Fruit fly (Drosophila melanogaster) whole organism, larva: ENCODE measurements around the gene CG42870.
"Not testable (repeated sequence)": the region's sequence is repeated elsewhere in the genome, so short reads cannot be mapped to it uniquely, and the experiment has no call there.

ENCODE experiments used
- noc ChIP-seq: fragments of 200-800 bp; sonication (Bioruptor generic); optimal IDR thresholded peaks from 3 replicates; lab custom pipeline; 2019; ENCODE audit warnings: missing biosample characterization, mild to moderate bottlenecking, missing genetic modification characterization, moderate library complexity

Gene CG42870

DNA sequence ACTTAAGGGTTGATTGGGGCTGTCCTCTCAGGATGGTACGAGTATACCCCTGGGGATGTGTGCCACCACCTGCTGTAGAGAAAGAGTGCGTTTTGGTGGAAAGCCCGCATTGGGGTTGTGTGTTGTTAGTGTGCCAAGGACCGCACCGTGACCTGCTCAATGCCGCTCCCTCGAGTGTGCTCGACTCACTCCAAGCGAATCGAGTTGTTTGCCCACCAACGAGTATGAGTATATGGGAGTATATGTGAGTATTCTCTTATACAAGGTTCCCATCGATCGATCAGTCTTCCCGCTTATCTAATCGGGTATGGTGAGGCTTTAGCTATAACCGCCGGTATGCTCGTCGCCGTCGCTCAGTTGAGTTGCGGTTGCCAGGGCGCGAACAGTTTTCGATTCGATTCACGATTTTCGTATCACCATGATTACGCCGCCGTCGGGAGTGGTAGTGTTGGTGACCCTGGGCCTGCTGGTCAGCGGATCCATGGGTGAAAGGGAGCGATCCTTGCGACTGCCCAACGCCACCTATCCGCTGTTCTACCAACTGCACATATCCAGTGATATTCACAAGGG is 2.7 kb upstream of the CG42870 start, which contains the start of gene CG5849:
TSS of gene CG5849 (plus strand) at position 356 of the 570 bp plus-strand sequence.
- peak; percentile 30 for TF ChIP-seq noc (tag; lab: Kevin White, UChicago)

dm6 chr3R:21739010-21739409 is 1.8 kb upstream of the CG42870 start, which contains the start of gene CG34034:
Gene CG34034 (minus strand): TSS chr3R:21739110.
- TF ChIP-seq noc (tag; lab: Kevin White, UChicago), result no peak

- TF ChIP-seq noc (tag; lab: Kevin White, UChicago), result no peak
Observed at dm6 chr3R:21736749-21737148, 415 bp downstream of the CG42870 start, which contains the start of gene CG42869. Gene CG42869 (minus strand): TSS chr3R:21736849.

- TF ChIP-seq noc (tag; lab: Kevin White, UChicago), result not testable (repeated sequence)
Observed at dm6 chr3R:21736196-21736595, 968 bp downstream of the CG42870 start, which contains the start of gene Sfp93F. Gene Sfp93F (minus strand): TSS chr3R:21736296.

DNA sequence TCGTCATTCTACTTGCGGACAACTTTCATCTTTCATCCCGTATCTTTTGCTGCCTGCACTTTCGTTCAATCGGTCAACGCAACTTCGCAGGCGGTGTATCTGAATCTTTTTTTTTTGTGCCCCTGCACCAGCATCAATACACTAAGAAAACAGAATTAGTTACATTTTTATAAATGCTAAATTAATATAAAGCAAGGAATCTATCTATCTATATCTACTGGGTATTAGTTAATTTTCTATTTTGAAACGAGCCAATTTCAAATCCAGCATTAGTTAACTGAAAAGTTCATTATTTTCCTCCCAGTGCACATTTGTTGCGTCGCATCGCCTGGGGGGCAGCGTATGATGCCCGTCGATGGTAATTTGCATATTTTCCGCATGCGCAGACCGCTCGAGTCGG is 4.3 kb downstream of the CG42870 start:
- TF ChIP-seq noc (tag; lab: Kevin White, UChicago), result no peak

- no peak for TF ChIP-seq noc (tag; lab: Kevin White, UChicago)
Observed at dm6 chr3R:21731682-21732081, 5.5 kb downstream of the CG42870 start.

dm6 chr3R:21730955-21731354 is 6.2 kb downstream of the CG42870 start:
- TF ChIP-seq noc (tag; lab: Kevin White, UChicago), result no peak

DNA sequence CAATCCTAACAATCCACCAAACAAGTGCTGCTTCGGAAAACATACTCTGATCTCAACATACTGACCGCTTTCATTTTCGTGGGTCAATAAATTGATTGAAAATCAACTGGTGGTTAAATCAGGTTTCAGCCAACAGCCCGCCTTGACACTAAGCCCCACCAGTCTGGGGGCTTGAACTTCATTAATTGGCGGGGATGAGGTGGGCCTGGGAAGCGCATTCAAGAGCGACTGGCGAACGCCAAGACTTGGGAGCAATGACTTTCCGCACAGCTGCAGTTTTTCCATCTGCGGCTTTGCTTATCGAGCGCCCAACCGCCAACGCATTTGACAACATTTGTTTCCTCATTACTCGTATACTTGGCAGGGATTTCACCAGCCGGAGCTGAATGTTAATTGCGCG is 10.6 kb downstream of the CG42870 start:
- no peak for TF ChIP-seq noc (tag; lab: Kevin White, UChicago)

DNA sequence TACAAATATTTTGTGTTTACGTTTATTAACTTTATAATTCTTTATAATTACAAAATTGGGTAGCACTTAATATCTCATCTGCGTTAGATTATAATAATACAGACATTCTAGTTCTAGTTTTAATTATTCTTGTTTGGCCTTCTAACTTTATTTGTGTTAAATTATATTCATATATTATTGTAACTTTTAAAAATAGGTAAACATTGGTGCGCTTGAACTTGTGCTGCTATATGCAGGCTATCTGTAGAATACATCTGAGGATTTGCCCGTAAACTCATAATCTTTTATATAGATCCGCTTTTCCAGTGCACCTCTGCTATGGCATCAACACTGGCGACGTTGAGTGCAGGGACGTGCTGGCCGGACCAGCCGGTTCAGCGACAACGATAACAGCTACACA is 14.7 kb downstream of the CG42870 start:
- no peak for TF ChIP-seq noc (tag; lab: Kevin White, UChicago)

DNA sequence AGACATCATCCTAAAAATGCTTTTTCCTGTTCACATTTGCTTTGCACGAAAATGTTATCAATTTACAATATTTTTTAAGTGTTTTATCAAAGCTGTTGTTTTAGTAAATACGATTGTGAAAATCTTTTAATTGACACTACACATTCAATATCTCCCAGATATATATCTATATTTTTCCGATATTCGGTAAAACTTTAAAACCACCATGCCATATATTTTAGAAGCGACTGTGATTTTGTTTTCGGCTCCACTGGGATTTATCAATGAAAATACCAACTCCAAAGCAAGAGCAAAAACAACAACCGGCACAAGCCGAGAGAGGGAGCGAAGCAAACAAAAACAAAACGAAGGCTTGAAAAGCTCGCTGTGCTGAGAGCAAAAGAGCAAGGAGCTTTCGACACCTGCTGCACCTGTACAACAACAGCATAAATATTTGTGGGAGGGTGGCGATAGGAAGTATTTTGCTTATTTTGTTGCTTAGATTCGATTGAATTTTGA is 17.2 kb downstream of the CG42870 start:
- peak; percentile 19 for TF ChIP-seq noc (tag; lab: Kevin White, UChicago)

DNA sequence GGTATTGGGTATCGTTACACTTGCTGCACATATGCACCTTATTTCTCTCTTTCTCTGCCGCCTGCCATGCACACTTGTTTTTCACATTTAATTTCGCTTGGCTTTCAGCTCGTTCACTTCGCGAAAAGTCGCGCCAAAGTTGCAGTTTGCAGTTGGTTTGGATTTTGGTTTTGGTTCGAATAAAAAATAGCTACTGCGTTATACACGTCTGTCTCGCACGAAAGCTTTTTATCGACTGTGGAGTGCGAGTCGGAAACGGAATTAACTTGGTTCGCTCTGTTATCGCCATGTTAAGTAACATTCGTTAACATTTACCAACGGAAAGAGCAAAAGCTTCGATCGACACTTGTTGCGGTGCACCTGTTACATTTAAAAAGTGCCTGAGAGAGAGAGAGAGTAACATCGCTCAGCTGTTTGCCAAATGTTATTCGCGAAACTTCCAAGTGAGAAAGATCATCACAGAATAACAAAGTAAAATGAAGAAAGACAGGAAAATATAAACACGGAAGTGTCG is 17.7 kb downstream of the CG42870 start, which contains the start of gene CG31176:
TSS of gene CG31176 (minus strand) at position 241 of the 514 bp plus-strand sequence.
- no peak for TF ChIP-seq noc (tag; lab: Kevin White, UChicago)

dm6 chr3R:21704439-21704838 is 32.7 kb downstream of the CG42870 start:
- no peak for TF ChIP-seq noc (tag; lab: Kevin White, UChicago)

dm6 chr3R:21703346-21703745 is 33.8 kb downstream of the CG42870 start:
- TF ChIP-seq noc (tag; lab: Kevin White, UChicago), result no peak

DNA sequence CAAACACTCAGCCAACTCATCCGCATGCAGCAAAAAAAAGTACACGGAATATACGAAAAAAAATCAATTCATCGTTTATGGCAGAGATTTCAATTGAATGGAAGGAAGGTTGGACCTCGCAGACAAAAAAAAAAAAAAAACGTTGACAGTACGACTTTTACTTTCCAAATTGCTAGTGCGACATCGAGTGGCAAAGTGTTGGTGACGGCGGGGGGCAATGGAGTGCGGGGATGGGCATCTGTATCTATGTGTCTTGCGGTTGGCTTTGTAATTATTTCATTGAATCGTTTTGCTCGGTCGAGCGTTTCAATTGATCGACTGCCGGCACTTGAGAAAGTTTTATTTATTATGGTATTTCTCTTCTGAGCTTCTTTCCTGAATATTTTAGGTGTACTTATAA is 35.6 kb downstream of the CG42870 start:
- no peak for TF ChIP-seq noc (tag; lab: Kevin White, UChicago)

- no peak for TF ChIP-seq noc (tag; lab: Kevin White, UChicago)
Observed at dm6 chr3R:21700458-21700857, 36.7 kb downstream of the CG42870 start.

- peak; percentile 25 for TF ChIP-seq noc (tag; lab: Kevin White, UChicago)
Observed at dm6 chr3R:21698895-21699300, 38.3 kb downstream of the CG42870 start.

DNA sequence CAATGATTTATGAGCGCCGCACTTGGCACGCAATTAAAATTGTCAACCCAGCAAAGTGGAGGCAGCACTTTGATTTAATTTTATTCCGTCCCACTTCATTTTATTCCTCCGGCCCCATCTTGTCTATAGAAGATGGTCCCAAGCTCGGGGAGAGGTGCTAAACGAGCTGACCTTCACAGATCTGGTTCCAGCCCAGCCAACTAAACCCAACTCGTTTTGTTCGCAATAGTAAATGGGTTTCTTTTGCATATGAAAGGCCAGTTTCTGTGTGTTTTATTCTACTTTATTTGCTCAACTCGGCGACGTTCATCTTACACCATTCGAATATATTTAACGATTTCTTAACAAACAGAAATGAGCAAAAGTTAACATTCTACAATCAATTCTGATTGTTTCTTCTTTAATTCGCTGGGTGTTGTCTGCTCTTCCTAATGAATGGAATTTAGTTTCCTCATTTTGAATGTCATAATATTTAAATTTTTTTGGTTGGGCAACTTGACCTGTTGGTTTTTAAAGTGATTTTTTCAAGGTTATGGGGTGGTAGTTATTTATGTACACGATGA is 44.0 kb downstream of the CG42870 start:
- TF ChIP-seq noc (tag; lab: Kevin White, UChicago), result no peak
